Fruit fly (Drosophila melanogaster) whole organism, embryonic: ENCODE results near the gene Rack1.
A peak's percentile ranks its signal among the peaks of the same experiment; 100 is the strongest.

Experiments used
- Ada2b ChIP-seq: fragments of 200-800 bp; sonication (Bioruptor generic); IDR thresholded peaks from 2 replicates; pipeline ENCODE4 v1.3.6; 2022; ENCODE audit warnings: missing biosample characterization, missing genetic modification characterization
- Antp ChIP-seq: fragments of 200-800 bp; sonication (Bioruptor generic); optimal IDR thresholded peaks from 3 replicates; lab custom pipeline; 2016; ENCODE audit warnings: missing biosample characterization, missing genetic modification characterization
- Awh ChIP-seq: fragments of 200-800 bp; sonication (Bioruptor generic); IDR thresholded peaks from 2 replicates; pipeline ENCODE4, ENCODE4 v1.3.6; 2022; ENCODE audit warnings: missing biosample characterization, missing genetic modification characterization
- Blimp-1 ChIP-seq: fragments of 200-800 bp; sonication (Bioruptor generic); optimal IDR thresholded peaks from 3 replicates; lab custom pipeline; 2018; ENCODE audit warnings: missing biosample characterization, missing genetic modification characterization, mild to moderate bottlenecking, moderate library complexity, missing genetic modification reagents
- CG1024 ChIP-seq: fragments of 200-800 bp; sonication (Bioruptor generic); IDR thresholded peaks from 2 replicates; pipeline ENCODE4 v1.3.6; 2022; ENCODE audit warnings: missing biosample characterization, missing genetic modification characterization
- CG11456 ChIP-seq: fragments of 200-800 bp; sonication (Bioruptor generic); IDR thresholded peaks from 3 replicates; pipeline ENCODE4 v1.3.6; 2022; ENCODE audit warnings: missing biosample characterization, missing genetic modification characterization
- CG14014 ChIP-seq: fragments of 200-800 bp; sonication (Bioruptor generic); IDR thresholded peaks from 2 replicates; pipeline ENCODE4 v1.3.6; 2022; ENCODE audit warnings: missing biosample characterization, missing genetic modification characterization
- CG14860 ChIP-seq: fragments of 200-800 bp; sonication (Bioruptor generic); IDR thresholded peaks from 3 replicates; pipeline ENCODE4 v1.3.6; 2022; ENCODE audit warnings: missing biosample characterization, missing genetic modification characterization; ENCODE audit not compliant: partially characterized antibody
- CG15514 ChIP-seq: fragments of 200-800 bp; sonication (Bioruptor generic); optimal IDR thresholded peaks from 3 replicates; lab custom pipeline; 2017; ENCODE audit warnings: missing biosample characterization, missing genetic modification characterization, mild to moderate bottlenecking, moderate library complexity, missing genetic modification reagents
- CG1602 ChIP-seq: fragments of 200-800 bp; sonication (Bioruptor generic); optimal IDR thresholded peaks from 3 replicates; lab custom pipeline; 2016; ENCODE audit warnings: missing biosample characterization, missing genetic modification characterization
- CG1832 ChIP-seq: fragments of 200-800 bp; sonication (Bioruptor generic); optimal IDR thresholded peaks from 2 replicates; lab custom pipeline; 2017; ENCODE audit warnings: missing biosample characterization, mild to moderate bottlenecking, missing genetic modification characterization, inconsistent platforms
- CG2116 ChIP-seq: fragments of 200-800 bp; sonication (Bioruptor generic); optimal IDR thresholded peaks from 3 replicates; lab custom pipeline; 2018; ENCODE audit warnings: missing biosample characterization, mild to moderate bottlenecking, missing genetic modification characterization
- CG2678 ChIP-seq: fragments of 200-800 bp; sonication (Bioruptor generic); optimal IDR thresholded peaks from 3 replicates; lab custom pipeline; 2019; ENCODE audit warnings: missing biosample characterization, mild to moderate bottlenecking, missing genetic modification characterization, moderate library complexity
- CG30431 ChIP-seq: fragments of 200-800 bp; sonication (Bioruptor generic); optimal IDR thresholded peaks from 2 replicates; lab custom pipeline; 2017; ENCODE audit warnings: missing biosample characterization, missing genetic modification characterization
- CG3065 ChIP-seq: fragments of 200-800 bp; sonication (Bioruptor generic); optimal IDR thresholded peaks from 2 replicates; lab custom pipeline; 2016; ENCODE audit warnings: missing biosample characterization, missing genetic modification characterization
- CG4617 ChIP-seq: fragments of 200-800 bp; sonication (Bioruptor generic); optimal IDR thresholded peaks from 3 replicates; lab custom pipeline; 2016; ENCODE audit warnings: missing biosample characterization, missing genetic modification characterization, borderline replicate concordance
- CG4820 ChIP-seq: fragments of 200-800 bp; sonication (Bioruptor generic); optimal IDR thresholded peaks from 3 replicates; lab custom pipeline; 2016; ENCODE audit warnings: missing biosample characterization, missing genetic modification characterization
- CG5953 ChIP-seq: fragments of 200-800 bp; sonication (Bioruptor generic); IDR thresholded peaks from 2 replicates; pipeline ENCODE4 v1.3.6; 2022; ENCODE audit warnings: missing biosample characterization, missing genetic modification characterization
- CG7372 ChIP-seq: fragments of 200-800 bp; sonication (Bioruptor generic); IDR thresholded peaks from 2 replicates; pipeline ENCODE4 v1.3.6; 2022; ENCODE audit warnings: missing biosample characterization, missing genetic modification characterization
- CG8388 ChIP-seq: fragments of 200-800 bp; sonication (Bioruptor generic); optimal IDR thresholded peaks from 2 replicates; lab custom pipeline; 2019; ENCODE audit warnings: missing biosample characterization, mild to moderate bottlenecking, missing genetic modification characterization, moderate library complexity
- CG9727 ChIP-seq: fragments of 200-800 bp; sonication (Bioruptor generic); optimal IDR thresholded peaks from 3 replicates; lab custom pipeline; 2017; ENCODE audit warnings: missing biosample characterization, mild to moderate bottlenecking, missing genetic modification characterization
- CG9797 ChIP-seq: fragments of 200-800 bp; sonication (Bioruptor generic); optimal IDR thresholded peaks from 3 replicates; lab custom pipeline; 2018; ENCODE audit warnings: missing biosample characterization, mild to moderate bottlenecking, missing genetic modification characterization
- Dip3 ChIP-seq: fragments of 200-800 bp; sonication (Bioruptor generic); optimal IDR thresholded peaks from 3 replicates; lab custom pipeline; 2016; ENCODE audit warnings: missing biosample characterization, missing genetic modification characterization
- E2f1 ChIP-seq: fragments of 200-800 bp; sonication (Bioruptor generic); IDR thresholded peaks from 2 replicates; pipeline ENCODE4 v1.3.6; 2022; ENCODE audit warnings: missing biosample characterization, missing genetic modification characterization
- Gug ChIP-seq: fragments of 200-800 bp; sonication (Bioruptor generic); IDR thresholded peaks from 4 replicates; pipeline ENCODE4 v1.3.6; 2022; ENCODE audit warnings: missing biosample characterization, missing genetic modification characterization
- H15 ChIP-seq: fragments of 200-800 bp; sonication (Bioruptor generic); IDR thresholded peaks from 3 replicates; pipeline ENCODE4 v1.3.6; 2022; ENCODE audit warnings: missing biosample characterization, missing genetic modification characterization
- HmgZ ChIP-seq: fragments of 200-800 bp; sonication (Bioruptor generic); optimal IDR thresholded peaks from 2 replicates; lab custom pipeline; 2018; ENCODE audit warnings: missing biosample characterization, mild to moderate bottlenecking, missing genetic modification characterization
- Hr39 ChIP-seq: fragments of >200 bp; optimal IDR thresholded peaks from 2 replicates; lab custom pipeline; 2017
- Jarid2 ChIP-seq: fragments of 200-800 bp; sonication (Bioruptor generic); optimal IDR thresholded peaks from 3 replicates; lab custom pipeline; 2017; ENCODE audit warnings: mild to moderate bottlenecking, missing biosample characterization, missing genetic modification reagents, missing genetic modification characterization
- Med ChIP-seq: fragments of 200-800 bp; sonication (Bioruptor generic); peaks from one replicate; lab custom pipeline; 2016; ENCODE audit warnings: missing biosample characterization, missing genetic modification characterization, mild to moderate bottlenecking, inconsistent platforms, moderate library complexity
- Oaz ChIP-seq: fragments of 200-800 bp; sonication (Bioruptor generic); IDR thresholded peaks from 2 replicates; pipeline ENCODE4 v1.3.6; 2022; ENCODE audit warnings: missing biosample characterization, missing genetic modification characterization
- PHDP ChIP-seq: fragments of 200-800 bp; sonication (Bioruptor generic); optimal IDR thresholded peaks from 3 replicates; lab custom pipeline; 2018; ENCODE audit warnings: missing biosample characterization, mild to moderate bottlenecking, missing genetic modification characterization, moderate library complexity
- Poxn ChIP-seq: fragments of 200-800 bp; sonication (Bioruptor generic); IDR thresholded peaks from 2 replicates; pipeline ENCODE4 v1.3.6; 2022; ENCODE audit warnings: missing biosample characterization, missing genetic modification characterization
- Xrp1 ChIP-seq: fragments of 200-800 bp; sonication (Bioruptor generic); IDR thresholded peaks from 2 replicates; pipeline ENCODE4 v1.3.6; 2022; ENCODE audit warnings: missing biosample characterization, missing genetic modification characterization
- YL-1 ChIP-seq: fragments of 200-800 bp; sonication (Bioruptor generic); optimal IDR thresholded peaks from 3 replicates; lab custom pipeline; 2017; ENCODE audit warnings: missing biosample characterization, mild to moderate bottlenecking, missing genetic modification characterization
- ap ChIP-seq: fragments of 200-800 bp; sonication (Bioruptor generic); IDR thresholded peaks from 2 replicates; pipeline ENCODE4 v1.3.6; 2022; ENCODE audit warnings: missing biosample characterization, missing genetic modification characterization
- br ChIP-seq: fragments of >200 bp; optimal IDR thresholded peaks from 2 replicates; lab custom pipeline; 2017
- disco-r ChIP-seq: fragments of 200-800 bp; sonication (Bioruptor generic); optimal IDR thresholded peaks from 2 replicates; lab custom pipeline; 2016; ENCODE audit warnings: missing biosample characterization, missing genetic modification characterization
- dm ChIP-seq: fragments of 200-800 bp; sonication (Bioruptor generic); optimal IDR thresholded peaks from 3 replicates; lab custom pipeline; 2016; ENCODE audit warnings: missing biosample characterization, missing genetic modification characterization
- ewg ChIP-seq: fragments of 200-800 bp; sonication (Bioruptor generic); optimal IDR thresholded peaks from 3 replicates; lab custom pipeline; 2017; ENCODE audit warnings: mild to moderate bottlenecking, missing biosample characterization, missing genetic modification reagents, missing genetic modification characterization
- fd3F ChIP-seq: fragments of 200-800 bp; sonication (Bioruptor generic); optimal IDR thresholded peaks from 2 replicates; lab custom pipeline; 2018; ENCODE audit warnings: missing biosample characterization, mild to moderate bottlenecking, missing genetic modification characterization, moderate library complexity
- gem ChIP-seq: fragments of 200-800 bp; sonication (Bioruptor generic); optimal IDR thresholded peaks from 2 replicates; lab custom pipeline; 2019; ENCODE audit warnings: missing biosample characterization, mild to moderate bottlenecking, missing genetic modification characterization, moderate library complexity
- gsb-n ChIP-seq: fragments of 200-800 bp; sonication (Bioruptor generic); optimal IDR thresholded peaks from 3 replicates; lab custom pipeline; 2018; ENCODE audit warnings: missing biosample characterization, mild to moderate bottlenecking, missing genetic modification characterization
- knrl ChIP-seq: fragments of 200-800 bp; sonication (Bioruptor generic); IDR thresholded peaks from 3 replicates; pipeline ENCODE4 v1.3.6; 2022; ENCODE audit warnings: missing biosample characterization, missing genetic modification characterization; ENCODE audit not compliant: partially characterized antibody
- nmo ChIP-seq: fragments of 200-800 bp; sonication (Bioruptor generic); optimal IDR thresholded peaks from 2 replicates; lab custom pipeline; 2018; ENCODE audit warnings: missing biosample characterization, mild to moderate bottlenecking, missing genetic modification characterization, moderate library complexity
- peb ChIP-seq: fragments of 200-800 bp; sonication (Bioruptor generic); IDR thresholded peaks from 2 replicates; pipeline ENCODE4 v1.3.6; 2022; ENCODE audit warnings: missing biosample characterization, missing genetic modification characterization
- pfk ChIP-seq: fragments of 200-800 bp; sonication (Bioruptor generic); optimal IDR thresholded peaks from 2 replicates; lab custom pipeline; 2018; ENCODE audit warnings: missing biosample characterization, mild to moderate bottlenecking, missing genetic modification characterization, moderate library complexity
- schlank ChIP-seq: fragments of 200-800 bp; sonication (Bioruptor generic); optimal IDR thresholded peaks from 2 replicates; lab custom pipeline; 2018; ENCODE audit warnings: missing biosample characterization, mild to moderate bottlenecking, missing genetic modification characterization
- sob ChIP-seq: fragments of 200-800 bp; sonication (Bioruptor generic); IDR thresholded peaks from 2 replicates; pipeline ENCODE4 v1.3.6; 2022; ENCODE audit warnings: missing biosample characterization, missing genetic modification characterization
- stwl ChIP-seq: fragments of 200-800 bp; sonication (Bioruptor generic); optimal IDR thresholded peaks from 3 replicates; lab custom pipeline; 2018; ENCODE audit warnings: missing biosample characterization, mild to moderate bottlenecking, missing genetic modification characterization, moderate library complexity
- wor ChIP-seq: fragments of 200-800 bp; sonication (Bioruptor generic); IDR thresholded peaks from 2 replicates; pipeline ENCODE4 v1.3.6; 2022; ENCODE audit warnings: missing biosample characterization, missing genetic modification characterization
- z ChIP-seq: fragments of 200-800 bp; sonication (Bioruptor generic); IDR thresholded peaks from 3 replicates; pipeline ENCODE4 v1.3.6; 2022; ENCODE audit warnings: missing biosample characterization, missing genetic modification characterization

Rack1 gene

dm6 chr2L:7828231-7828630 lies 1.1 kb upstream of the Rack1 start (continued):
- TF ChIP-seq CG8388 (GFP tag; lab: Kevin White, UChicago), result no peak
- TF ChIP-seq dm (GFP tag; lab: Kevin White, UChicago), result peak; percentile 52
- no peak for TF ChIP-seq peb (GFP tag; lab: Robert Waterston, UW)
- 0 out of 2 replicates have a peak, but pooled peaks have one; percentile 15 for TF ChIP-seq Xrp1 (GFP tag; lab: Robert Waterston, UW)
- TF ChIP-seq sob (GFP tag; lab: Robert Waterston, UW), result no peak
- peak; percentile 2 for TF ChIP-seq CG9727 (GFP tag; lab: Kevin White, UChicago)
- no peak for TF ChIP-seq CG4820 (GFP tag; lab: Kevin White, UChicago)
- TF ChIP-seq br (lab: Kevin White, UChicago), result no peak
- TF ChIP-seq CG4617 (GFP tag; lab: Kevin White, UChicago), result peak; percentile 73
- TF ChIP-seq CG2678 (tag; lab: Kevin White, UChicago), result peak; percentile 14
- TF ChIP-seq schlank (tag; lab: Kevin White, UChicago), result peak; percentile 2
- TF ChIP-seq gsb-n (tag; lab: Kevin White, UChicago), result no peak
- 0 out of 2 replicates have a peak, but pooled peaks have one; percentile 11 for TF ChIP-seq CG5953
- TF ChIP-seq Awh (GFP tag; lab: Robert Waterston, UW), result no peak
- TF ChIP-seq nmo (GFP tag; lab: Kevin White, UChicago), result peak; percentile 82
- TF ChIP-seq ewg (GFP tag; lab: Kevin White, UChicago), result peak; percentile 73
- TF ChIP-seq Jarid2 (GFP tag; lab: Kevin White, UChicago), result no peak
- no peak for TF ChIP-seq H15
- no peak for TF ChIP-seq CG1602
- TF ChIP-seq CG14860 (GFP tag; lab: Robert Waterston, UW), result peak; percentile 61; the same call in 2 of the 3 replicates
- no peak for TF ChIP-seq ap (GFP tag; lab: Robert Waterston, UW)
- no peak for TF ChIP-seq CG3065
- no peak for TF ChIP-seq wor
- no peak for TF ChIP-seq CG9797 (GFP tag; lab: Kevin White, UChicago)
- peak; percentile 3 for TF ChIP-seq pfk
- peak; percentile 15; the same call in 1 of the 2 replicates for TF ChIP-seq Ada2b (GFP tag; lab: Robert Waterston, UW)
- peak; percentile 92 for TF ChIP-seq Med (GFP tag; lab: Kevin White, UChicago)
- TF ChIP-seq CG1024 (GFP tag; lab: Robert Waterston, UW), result no peak
- TF ChIP-seq z, result no peak
- TF ChIP-seq Blimp-1 (GFP tag; lab: Kevin White, UChicago), result no peak
- TF ChIP-seq CG15514 (GFP tag; lab: Kevin White, UChicago), result peak; percentile 51
- no peak for TF ChIP-seq CG2116
- peak; percentile 19; the same call in 1 of the 2 replicates for TF ChIP-seq CG7372 (GFP tag; lab: Robert Waterston, UW)
- TF ChIP-seq CG30431, result no peak
- no peak for TF ChIP-seq Hr39 (lab: Kevin White, UChicago)
- TF ChIP-seq CG14014 (GFP tag; lab: Robert Waterston, UW), result 0 out of 2 replicates have a peak, but pooled peaks have one; percentile 27
- no peak for TF ChIP-seq Oaz (GFP tag; lab: Robert Waterston, UW)
- TF ChIP-seq Gug (GFP tag; lab: Robert Waterston, UW), result no peak
- peak; percentile 24; the same call in 1 of the 2 replicates for TF ChIP-seq E2f1 (GFP tag; lab: Robert Waterston, UW)
- peak; percentile 26 for TF ChIP-seq disco-r (GFP tag; lab: Kevin White, UChicago)
- no peak for TF ChIP-seq gem (tag; lab: Kevin White, UChicago)
- peak; percentile 12 for TF ChIP-seq Dip3 (GFP tag; lab: Kevin White, UChicago)
- TF ChIP-seq YL-1 (GFP tag; lab: Kevin White, UChicago), result peak; percentile 97
- no peak for TF ChIP-seq Antp (GFP tag; lab: Kevin White, UChicago)
- peak; percentile 41; the same call in 2 of the 3 replicates for TF ChIP-seq knrl (GFP tag; lab: Robert Waterston, UW)
- no peak for TF ChIP-seq CG11456 (GFP tag; lab: Robert Waterston, UW)
- TF ChIP-seq CG1832, result peak; percentile 99
- peak; percentile 9 for TF ChIP-seq stwl
- TF ChIP-seq HmgZ (tag; lab: Kevin White, UChicago), result peak; percentile 79
- TF ChIP-seq Poxn (GFP tag; lab: Robert Waterston, UW), result no peak
- no peak for TF ChIP-seq fd3F (GFP tag; lab: Kevin White, UChicago)
- TF ChIP-seq PHDP (tag; lab: Kevin White, UChicago), result no peak
